Fruit fly (Drosophila melanogaster) whole organism, prepupa: ENCODE results near the gene Pex23.

Experiments
- CG11762 ChIP-seq: fragments of 200-800 bp; sonication (Bioruptor generic); optimal IDR thresholded peaks from 3 replicates; lab custom pipeline; 2016; ENCODE audit warnings: missing biosample characterization, missing genetic modification characterization; ENCODE audit not compliant: insufficient read depth
- CG15336 ChIP-seq: fragments of 200-800 bp; sonication (Bioruptor generic); IDR thresholded peaks from 2 replicates; pipeline ENCODE4 v1.3.6; 2022; ENCODE audit warnings: missing biosample characterization, missing genetic modification characterization
- CG6276 ChIP-seq: fragments of 200-800 bp; sonication (Bioruptor generic); optimal IDR thresholded peaks from 2 replicates; lab custom pipeline; 2017; ENCODE audit warnings: missing biosample characterization, mild to moderate bottlenecking, missing genetic modification characterization
- CG6854 ChIP-seq: fragments of 200-800 bp; sonication (Bioruptor generic); optimal IDR thresholded peaks from 2 replicates; lab custom pipeline; 2017; ENCODE audit warnings: missing biosample characterization, mild to moderate bottlenecking, missing genetic modification characterization

DNA sequence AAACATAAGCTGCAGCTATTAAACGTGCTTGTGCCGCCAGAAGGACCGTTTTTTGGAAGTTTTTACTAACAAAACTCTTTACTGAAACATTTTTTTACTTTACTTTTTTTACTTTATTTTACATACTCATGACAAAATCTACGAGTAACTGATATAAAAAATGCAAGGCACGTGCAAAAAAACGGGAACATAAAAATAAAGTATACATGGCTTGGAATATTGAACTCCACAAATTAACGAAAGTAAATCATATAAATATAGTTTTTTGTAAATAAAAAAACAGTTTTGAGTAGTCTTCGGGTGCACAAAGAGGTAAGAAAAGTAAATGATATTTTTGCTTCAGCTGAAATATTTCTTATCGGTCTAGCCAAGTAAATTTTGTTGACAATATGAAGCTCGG is 18.7 kb upstream of the Pex23 start, which contains the start of gene Spn77Bb:
- TF ChIP-seq CG15336 (GFP tag; lab: Robert Waterston, UW) = no peak
- no peak for TF ChIP-seq CG6276 (GFP tag; lab: Kevin White, UChicago)
- TF ChIP-seq CG11762 (GFP tag; lab: Kevin White, UChicago) = no peak
- TF ChIP-seq CG6854 = no peak
